Fruit fly (Drosophila melanogaster) whole organism, embryonic: ENCODE results near the gene Tengl3.

Experiments used
- B-H1 ChIP-seq: fragments of 200-800 bp; sonication (Bioruptor generic); IDR thresholded peaks from 3 replicates; pipeline ENCODE4 v1.3.6; 2022; ENCODE audit warnings: missing biosample characterization, missing genetic modification characterization
- Blimp-1 ChIP-seq: fragments of 200-800 bp; sonication (Bioruptor generic); optimal IDR thresholded peaks from 3 replicates; lab custom pipeline; 2018; ENCODE audit warnings: missing biosample characterization, missing genetic modification characterization, mild to moderate bottlenecking, moderate library complexity, missing genetic modification reagents
- CG10267 ChIP-seq: fragments of 200-800 bp; sonication (Bioruptor generic); optimal IDR thresholded peaks from 2 replicates; lab custom pipeline; 2018; ENCODE audit warnings: missing biosample characterization, mild to moderate bottlenecking, missing genetic modification characterization, moderate library complexity
- CG10321 ChIP-seq: fragments of 200-800 bp; sonication (Bioruptor generic); IDR thresholded peaks from 2 replicates; pipeline ENCODE4 v1.3.6; 2022; ENCODE audit warnings: missing biosample characterization, missing genetic modification characterization
- CG10654 ChIP-seq: fragments of 200-800 bp; sonication (Bioruptor generic); optimal IDR thresholded peaks from 2 replicates; lab custom pipeline; 2016; ENCODE audit warnings: missing biosample characterization, missing genetic modification characterization
- CG11723 ChIP-seq: fragments of 200-800 bp; sonication (Bioruptor generic); optimal IDR thresholded peaks from 2 replicates; lab custom pipeline; 2017; ENCODE audit warnings: missing biosample characterization, mild to moderate bottlenecking, missing genetic modification characterization
- CG12155 ChIP-seq: fragments of 200-800 bp; sonication (Bioruptor generic); optimal IDR thresholded peaks from 3 replicates; lab custom pipeline; 2016; ENCODE audit warnings: missing biosample characterization, missing genetic modification characterization
- CG12659 ChIP-seq: fragments of 200-800 bp; sonication (Bioruptor generic); optimal IDR thresholded peaks from 3 replicates; lab custom pipeline; 2017; ENCODE audit warnings: mild to moderate bottlenecking, missing biosample characterization, missing genetic modification reagents, missing genetic modification characterization
- CG13296 ChIP-seq: fragments of 200-800 bp; sonication (Bioruptor generic); optimal IDR thresholded peaks from 3 replicates; lab custom pipeline; 2018; ENCODE audit warnings: missing biosample characterization, mild to moderate bottlenecking, missing genetic modification characterization
- CG14441 ChIP-seq: fragments of 200-800 bp; sonication (Bioruptor generic); IDR thresholded peaks from 2 replicates; pipeline ENCODE4 v1.3.6; 2022; ENCODE audit warnings: missing biosample characterization, missing genetic modification characterization
- CG14710 ChIP-seq: fragments of 200-800 bp; sonication (Bioruptor generic); optimal IDR thresholded peaks from 3 replicates; lab custom pipeline; 2019; ENCODE audit warnings: missing biosample characterization, mild to moderate bottlenecking, missing genetic modification characterization, moderate library complexity
- CG15269 ChIP-seq: fragments of 200-800 bp; sonication (Bioruptor generic); optimal IDR thresholded peaks from 2 replicates; lab custom pipeline; 2018; ENCODE audit warnings: missing biosample characterization, mild to moderate bottlenecking, missing genetic modification characterization, moderate library complexity
- CG15601 ChIP-seq: fragments of 200-800 bp; sonication (Bioruptor generic); optimal IDR thresholded peaks from 3 replicates; lab custom pipeline; 2019; ENCODE audit warnings: missing biosample characterization, mild to moderate bottlenecking, missing genetic modification characterization, moderate library complexity
- CG17385 ChIP-seq: fragments of 200-800 bp; sonication (Bioruptor generic); optimal IDR thresholded peaks from 3 replicates; lab custom pipeline; 2018; ENCODE audit warnings: missing biosample characterization, mild to moderate bottlenecking, missing genetic modification characterization
- CG30431 ChIP-seq: fragments of 200-800 bp; sonication (Bioruptor generic); optimal IDR thresholded peaks from 2 replicates; lab custom pipeline; 2017; ENCODE audit warnings: missing biosample characterization, missing genetic modification characterization
- CG3163 ChIP-seq: fragments of 200-800 bp; sonication (Bioruptor generic); optimal IDR thresholded peaks from 3 replicates; lab custom pipeline; 2016; ENCODE audit warnings: missing biosample characterization, missing genetic modification characterization
- CG3847 ChIP-seq: fragments of 200-800 bp; sonication (Bioruptor generic); IDR thresholded peaks from 2 replicates; pipeline ENCODE4 v1.3.6; 2022; ENCODE audit warnings: missing biosample characterization, missing genetic modification characterization
- CG6272 ChIP-seq: fragments of 200-800 bp; sonication (Bioruptor generic); IDR thresholded peaks from 2 replicates; pipeline ENCODE4 v1.3.6; 2022; ENCODE audit warnings: missing biosample characterization, missing genetic modification characterization
- CG7271 ChIP-seq: fragments of 200-800 bp; sonication (Bioruptor generic); optimal IDR thresholded peaks from 2 replicates; lab custom pipeline; 2018; ENCODE audit warnings: missing biosample characterization, mild to moderate bottlenecking, missing genetic modification characterization, moderate library complexity
- CG7839 ChIP-seq: fragments of 200-800 bp; sonication (Bioruptor generic); optimal IDR thresholded peaks from 3 replicates; lab custom pipeline; 2018; ENCODE audit warnings: missing biosample characterization, mild to moderate bottlenecking, missing genetic modification characterization, moderate library complexity
- CG9876 ChIP-seq: fragments of 200-800 bp; sonication (Bioruptor generic); optimal IDR thresholded peaks from 2 replicates; lab custom pipeline; 2016; ENCODE audit warnings: missing biosample characterization, missing genetic modification characterization
- CoRest ChIP-seq: fragments of 200-800 bp; sonication (Bioruptor generic); optimal IDR thresholded peaks from 3 replicates; lab custom pipeline; 2018; ENCODE audit warnings: missing biosample characterization, mild to moderate bottlenecking, missing genetic modification characterization, moderate library complexity
- D ChIP-seq, 2 experiments: fragments of 200-800 bp in 1 of 2; fragments of >200 bp in 1 of 2; sonication (Bioruptor generic) in 1 of 2; optimal IDR thresholded peaks; 2 replicates in 1 of 2; 3 replicates in 1 of 2; lab custom pipeline; 2017; ENCODE audit warnings: mild to moderate bottlenecking in 1 of 2, missing biosample characterization in 1 of 2, missing genetic modification characterization in 1 of 2, missing genetic modification reagents in 1 of 2
- Deaf1 ChIP-seq: fragments of 200-800 bp; optimal IDR thresholded peaks from 3 replicates; lab custom pipeline; 2019; ENCODE audit warnings: missing biosample characterization, mild to moderate bottlenecking, missing genetic modification characterization, moderate library complexity
- Elba2 ChIP-seq: fragments of 200-800 bp; sonication (Bioruptor generic); optimal IDR thresholded peaks from 3 replicates; lab custom pipeline; 2016; ENCODE audit warnings: missing biosample characterization, missing genetic modification characterization
- HLH4C ChIP-seq: fragments of 200-800 bp; sonication (Bioruptor generic); IDR thresholded peaks from 3 replicates; pipeline ENCODE4 v1.3.6; 2022; ENCODE audit warnings: missing biosample characterization, missing genetic modification characterization; ENCODE audit not compliant: partially characterized antibody
- Hand ChIP-seq: fragments of 200-800 bp; sonication (Bioruptor generic); optimal IDR thresholded peaks from 2 replicates; lab custom pipeline; 2017; ENCODE audit warnings: mild to moderate bottlenecking, missing biosample characterization, missing genetic modification reagents, missing genetic modification characterization
- NC2β ChIP-seq: fragments of 200-800 bp; sonication (Bioruptor generic); optimal IDR thresholded peaks from 2 replicates; lab custom pipeline; 2016; ENCODE audit warnings: missing biosample characterization, missing genetic modification characterization
- Nf-YC ChIP-seq: fragments of 200-800 bp; optimal IDR thresholded peaks from 3 replicates; lab custom pipeline; 2019; ENCODE audit warnings: missing biosample characterization, mild to moderate bottlenecking, missing genetic modification characterization, moderate library complexity
- TFAM ChIP-seq: fragments of 200-800 bp; sonication (Bioruptor generic); optimal IDR thresholded peaks from 2 replicates; lab custom pipeline; 2017; ENCODE audit warnings: missing biosample characterization, missing genetic modification characterization, inconsistent platforms
- Xrp1 ChIP-seq: fragments of 200-800 bp; sonication (Bioruptor generic); IDR thresholded peaks from 2 replicates; pipeline ENCODE4 v1.3.6; 2022; ENCODE audit warnings: missing biosample characterization, missing genetic modification characterization
- cato ChIP-seq: fragments of 200-800 bp; sonication (Bioruptor generic); optimal IDR thresholded peaks from 2 replicates; lab custom pipeline; 2016; ENCODE audit warnings: missing biosample characterization, missing genetic modification characterization, borderline replicate concordance
- danr ChIP-seq: fragments of 200-800 bp; sonication (Bioruptor generic); IDR thresholded peaks from 2 replicates; pipeline ENCODE4 v1.3.6; 2022; ENCODE audit warnings: missing biosample characterization, missing genetic modification characterization
- esg ChIP-seq: fragments of 200-800 bp; sonication (Bioruptor generic); conservative IDR thresholded peaks from 2 replicates; pipeline ENCODE4 v1.3.6; 2022; ENCODE audit warnings: missing biosample characterization, missing genetic modification characterization
- fd102C ChIP-seq: fragments of 200-800 bp; sonication (Bioruptor generic); optimal IDR thresholded peaks from 2 replicates; lab custom pipeline; 2018; ENCODE audit warnings: missing biosample characterization, mild to moderate bottlenecking, missing genetic modification characterization, moderate library complexity
- gsb-n ChIP-seq: fragments of 200-800 bp; sonication (Bioruptor generic); optimal IDR thresholded peaks from 3 replicates; lab custom pipeline; 2018; ENCODE audit warnings: missing biosample characterization, mild to moderate bottlenecking, missing genetic modification characterization
- ham ChIP-seq: fragments of 200-800 bp; sonication (Bioruptor generic); IDR thresholded peaks from 2 replicates; pipeline ENCODE4 v1.3.6; 2022; ENCODE audit warnings: missing biosample characterization, missing genetic modification characterization
- ken ChIP-seq: fragments of 200-800 bp; sonication (Bioruptor generic); IDR thresholded peaks from 3 replicates; pipeline ENCODE4 v1.3.6; 2022; ENCODE audit warnings: missing biosample characterization, missing genetic modification characterization
- luna ChIP-seq: fragments of 200-800 bp; sonication (Bioruptor generic); optimal IDR thresholded peaks from 2 replicates; lab custom pipeline; 2016; ENCODE audit warnings: missing biosample characterization, missing genetic modification characterization
- maf-S ChIP-seq: fragments of 200-800 bp; sonication (Bioruptor generic); optimal IDR thresholded peaks from 2 replicates; lab custom pipeline; 2016; ENCODE audit warnings: missing biosample characterization, missing genetic modification characterization
- oc ChIP-seq: fragments of 200-800 bp; sonication (Bioruptor generic); optimal IDR thresholded peaks from 2 replicates; lab custom pipeline; 2018; ENCODE audit warnings: missing biosample characterization, mild to moderate bottlenecking, missing genetic modification characterization, moderate library complexity
- pita ChIP-seq: fragments of 200-800 bp; sonication (Bioruptor generic); optimal IDR thresholded peaks from 2 replicates; lab custom pipeline; 2017; ENCODE audit warnings: missing biosample characterization, mild to moderate bottlenecking, missing genetic modification characterization
- pros ChIP-seq: fragments of 200-800 bp; sonication (Bioruptor generic); optimal IDR thresholded peaks from 3 replicates; lab custom pipeline; 2019; ENCODE audit warnings: missing biosample characterization, mild to moderate bottlenecking, missing genetic modification characterization, moderate library complexity
- pum ChIP-seq: fragments of 200-800 bp; sonication (Bioruptor generic); optimal IDR thresholded peaks from 2 replicates; lab custom pipeline; 2016; ENCODE audit warnings: missing biosample characterization, missing genetic modification characterization
- row ChIP-seq: fragments of 200-800 bp; sonication (Bioruptor generic); IDR thresholded peaks from 3 replicates; pipeline ENCODE4 v1.3.6; 2022; ENCODE audit warnings: missing biosample characterization, missing genetic modification characterization
- schlank ChIP-seq: fragments of 200-800 bp; sonication (Bioruptor generic); optimal IDR thresholded peaks from 2 replicates; lab custom pipeline; 2018; ENCODE audit warnings: missing biosample characterization, mild to moderate bottlenecking, missing genetic modification characterization
- sr ChIP-seq: fragments of 200-800 bp; sonication (Bioruptor generic); IDR thresholded peaks from 3 replicates; pipeline ENCODE4 v1.3.6; 2022; ENCODE audit warnings: missing biosample characterization, missing genetic modification characterization
- toy ChIP-seq: fragments of 200-800 bp; sonication (Bioruptor generic); IDR thresholded peaks from 2 replicates; pipeline ENCODE4 v1.3.6; 2022; ENCODE audit warnings: missing biosample characterization, missing genetic modification characterization
- twi ChIP-seq: fragments of 200-800 bp; optimal IDR thresholded peaks from 2 replicates; lab custom pipeline; 2019; ENCODE audit warnings: missing biosample characterization, mild to moderate bottlenecking, missing genetic modification characterization, moderate library complexity
- z ChIP-seq: fragments of 200-800 bp; sonication (Bioruptor generic); IDR thresholded peaks from 3 replicates; pipeline ENCODE4 v1.3.6; 2022; ENCODE audit warnings: missing biosample characterization, missing genetic modification characterization
- zen2 ChIP-seq: fragments of 200-800 bp; sonication (Bioruptor generic); IDR thresholded peaks from 3 replicates; pipeline ENCODE4 v1.3.6; 2022; ENCODE audit warnings: missing biosample characterization, missing genetic modification characterization; ENCODE audit not compliant: partially characterized antibody

The Tengl3 gene

dm6 chr2L:2193357-2193780 lies 44.7 kb downstream of the Tengl3 start (continued):
- TF ChIP-seq row: no peak
- TF ChIP-seq CG7271 (tag; lab: Kevin White, UChicago): no peak
- TF ChIP-seq cato (GFP tag; lab: Kevin White, UChicago): no peak
- TF ChIP-seq CG17385 (GFP tag; lab: Kevin White, UChicago): peak; percentile 62
- peak; percentile 86 for TF ChIP-seq CG12659
- TF ChIP-seq HLH4C (GFP tag; lab: Robert Waterston, UW): no peak
- TF ChIP-seq CG10321 (GFP tag; lab: Robert Waterston, UW): no peak
- no peak for TF ChIP-seq ham (GFP tag; lab: Robert Waterston, UW)
- TF ChIP-seq CoRest: peak; percentile 52
- peak; percentile 91 for TF ChIP-seq Nf-YC (tag; lab: Kevin White, UChicago)
- peak; percentile 51 for TF ChIP-seq CG6272 (GFP tag; lab: Robert Waterston, UW)
- peak; percentile 35 for TF ChIP-seq CG3163 (GFP tag; lab: Kevin White, UChicago)
- TF ChIP-seq CG13296 (GFP tag; lab: Kevin White, UChicago): peak; percentile 59
- no peak for TF ChIP-seq maf-S (GFP tag; lab: Kevin White, UChicago)
- TF ChIP-seq B-H1 (GFP tag; lab: Robert Waterston, UW): no peak
- peak; percentile 59 for TF ChIP-seq schlank (tag; lab: Kevin White, UChicago)
- peak; percentile 76 for TF ChIP-seq oc
- no peak for TF ChIP-seq CG10267 (tag; lab: Kevin White, UChicago)
- peak; percentile 26 for TF ChIP-seq twi
- peak; percentile 36 for TF ChIP-seq CG14710 (tag; lab: Kevin White, UChicago)
- TF ChIP-seq Hand (GFP tag; lab: Kevin White, UChicago): no peak
- TF ChIP-seq D (optimal IDR thresholded peaks at IDR 0.05; lab: Kevin White, UChicago): no peak
- TF ChIP-seq D (GFP tag; optimal IDR thresholded peaks at IDR 0.05; lab: Kevin White, UChicago): no peak
- TF ChIP-seq Deaf1 (tag; lab: Kevin White, UChicago): peak; percentile 83
- TF ChIP-seq sr (GFP tag; lab: Robert Waterston, UW): no peak
- TF ChIP-seq Blimp-1 (GFP tag; lab: Kevin White, UChicago): no peak
- TF ChIP-seq CG30431 (GFP tag; lab: Kevin White, UChicago): no peak
- TF ChIP-seq NC2β (GFP tag; lab: Kevin White, UChicago): peak; percentile 21
- no peak for TF ChIP-seq luna (GFP tag; lab: Kevin White, UChicago)
- TF ChIP-seq CG9876: no peak
- no peak for TF ChIP-seq CG10654
- TF ChIP-seq pum (GFP tag; lab: Kevin White, UChicago): no peak
- TF ChIP-seq CG3847: no peak
- no peak for TF ChIP-seq pita (GFP tag; lab: Kevin White, UChicago)
- TF ChIP-seq pros: peak; percentile 79
- no peak for TF ChIP-seq ken
- peak; percentile 89 for TF ChIP-seq CG12155 (GFP tag; lab: Kevin White, UChicago)
- TF ChIP-seq fd102C (GFP tag; lab: Kevin White, UChicago): no peak
- no peak for TF ChIP-seq TFAM (GFP tag; lab: Kevin White, UChicago)
- no peak for TF ChIP-seq esg
- TF ChIP-seq Xrp1 (GFP tag; lab: Robert Waterston, UW): no peak
- TF ChIP-seq CG15601: peak; percentile 65
- no peak for TF ChIP-seq danr (GFP tag; lab: Robert Waterston, UW)
- TF ChIP-seq toy (GFP tag; lab: Robert Waterston, UW): no peak
- peak; percentile 49 for TF ChIP-seq CG11723 (GFP tag; lab: Kevin White, UChicago)
- peak; percentile 23 for TF ChIP-seq CG7839
- no peak for TF ChIP-seq CG14441 (GFP tag; lab: Robert Waterston, UW)
- TF ChIP-seq Elba2: no peak
- no peak for TF ChIP-seq zen2 (GFP tag; lab: Robert Waterston, UW)
- peak; percentile 38 for TF ChIP-seq gsb-n (tag; lab: Kevin White, UChicago)
- TF ChIP-seq z (GFP tag; lab: Robert Waterston, UW): no peak
- peak; percentile 49 for TF ChIP-seq CG15269 (tag; lab: Kevin White, UChicago)
